Worm (Caenorhabditis elegans) whole organism, young adult: ENCODE data around the gene C35A5.4.

Experiments
- B0336.3 ChIP-seq: fragments of 200-800 bp; sonication (Bioruptor generic); IDR thresholded peaks from 2 replicates; pipeline ENCODE4 v1.3.6; 2022; ENCODE audit warnings: missing genetic modification characterization, missing compliant biosample characterization
- C17E4.6 ChIP-seq: fragments of 200-800 bp; sonication (Bioruptor generic); IDR thresholded peaks from 2 replicates; pipeline ENCODE4 v1.3.6; 2022; ENCODE audit warnings: missing genetic modification reagents, missing genetic modification characterization, missing compliant biosample characterization
- F10E7.11 ChIP-seq: sonication (generic microtip); optimal IDR thresholded peaks from 2 replicates; lab custom pipeline; 2017; ENCODE audit warnings: mild to moderate bottlenecking, missing genetic modification characterization, moderate library complexity, missing compliant biosample characterization
- F55B11.4 ChIP-seq: sonication (generic microtip); optimal IDR thresholded peaks from 2 replicates; lab custom pipeline; 2016; ENCODE audit warnings: missing compliant biosample characterization, missing genetic modification characterization, borderline replicate concordance; ENCODE audit not compliant: insufficient read depth
- F57C9.4 ChIP-seq: sonication (generic microtip); optimal IDR thresholded peaks from 2 replicates; lab custom pipeline; 2017; ENCODE audit warnings: mild to moderate bottlenecking, missing genetic modification characterization, missing compliant biosample characterization
- K11D2.4 ChIP-seq: fragments of 200-800 bp; sonication (Bioruptor generic); IDR thresholded peaks from 2 replicates; pipeline ENCODE4 v1.3.6; 2022; ENCODE audit warnings: missing genetic modification reagents, missing genetic modification characterization, missing compliant biosample characterization
- T07F8.4 ChIP-seq: sonication (generic microtip); optimal IDR thresholded peaks from 2 replicates; lab custom pipeline; 2016; ENCODE audit warnings: mild to moderate bottlenecking, missing genetic modification characterization, moderate library complexity, missing compliant biosample characterization
- Y53G8AR.9 ChIP-seq: fragments of 200-800 bp; sonication (Bioruptor generic); conservative IDR thresholded peaks from 2 replicates; pipeline ENCODE4 v1.3.6; 2022; ENCODE audit warnings: missing genetic modification reagents, missing genetic modification characterization, missing compliant biosample characterization
- Y67H2A.10 ChIP-seq: fragments of 200-800 bp; sonication (Bioruptor generic); conservative IDR thresholded peaks from 2 replicates; pipeline ENCODE4 v1.3.6; 2022; ENCODE audit warnings: missing genetic modification reagents, missing genetic modification characterization, missing compliant biosample characterization
- aptf-3 ChIP-seq: fragments of 200-800 bp; sonication (Bioruptor generic); IDR thresholded peaks from 2 replicates; pipeline ENCODE4 v1.3.6; 2022; ENCODE audit warnings: missing genetic modification characterization, missing compliant biosample characterization
- athp-1 ChIP-seq: sonication (generic microtip); optimal IDR thresholded peaks from 2 replicates; lab custom pipeline; 2017; ENCODE audit warnings: mild to moderate bottlenecking, missing genetic modification characterization, missing compliant biosample characterization
- attf-3 ChIP-seq: fragments of 200-800 bp; sonication (Bioruptor generic); conservative IDR thresholded peaks from 2 replicates; pipeline ENCODE4 v1.3.6; 2022; ENCODE audit warnings: missing genetic modification reagents, missing genetic modification characterization, missing compliant biosample characterization
- attf-5 ChIP-seq: fragments of 200-800 bp; sonication (Bioruptor generic); optimal IDR thresholded peaks from 2 replicates; lab custom pipeline; 2018; ENCODE audit warnings: mild to moderate bottlenecking, missing genetic modification characterization, missing compliant biosample characterization
- bed-1 ChIP-seq: fragments of 200-800 bp; sonication (Bioruptor generic); IDR thresholded peaks from 2 replicates; pipeline ENCODE4 v1.3.6; 2022; ENCODE audit warnings: missing genetic modification reagents, missing genetic modification characterization, missing compliant biosample characterization
- cebp-1 ChIP-seq, 2 experiments: fragments of 200-800 bp in 1 of 2; sonication (Bioruptor generic) in 1 of 2; sonication (generic microtip) in 1 of 2; IDR thresholded peaks in 1 of 2; optimal IDR thresholded peaks in 1 of 2; 2 replicates each; pipeline versions ENCODE4 v1.3.6 to Lab custom; 2017 to 2022; ENCODE audit warnings: missing compliant biosample characterization in 2 of 2, missing genetic modification characterization in 2 of 2, mild to moderate bottlenecking in 1 of 2, missing genetic modification reagents in 1 of 2, moderate library complexity in 1 of 2
- cebp-2 ChIP-seq: fragments of 200-800 bp; sonication (Bioruptor generic); IDR thresholded peaks from 2 replicates; pipeline ENCODE4 v1.3.6; 2022; ENCODE audit warnings: missing genetic modification characterization, missing compliant biosample characterization
- ceh-100 ChIP-seq: fragments of 200-800 bp; sonication (Bioruptor generic); IDR thresholded peaks from 2 replicates; pipeline ENCODE4 v1.3.6; 2022; ENCODE audit warnings: missing genetic modification reagents, missing genetic modification characterization, missing compliant biosample characterization
- ceh-27 ChIP-seq: fragments of 200-800 bp; sonication (Bioruptor generic); optimal IDR thresholded peaks from 2 replicates; lab custom pipeline; 2018; ENCODE audit warnings: mild to moderate bottlenecking, missing genetic modification characterization, moderate library complexity, missing compliant biosample characterization
- ceh-40 ChIP-seq: fragments of 200-800 bp; sonication (Bioruptor generic); IDR thresholded peaks from 2 replicates; pipeline ENCODE4 v1.3.6; 2022; ENCODE audit warnings: missing genetic modification characterization, missing compliant biosample characterization
- ceh-79 ChIP-seq: sonication (generic microtip); optimal IDR thresholded peaks from 2 replicates; lab custom pipeline; 2017; ENCODE audit warnings: mild to moderate bottlenecking, missing genetic modification characterization, missing compliant biosample characterization
- chd-7 ChIP-seq: sonication (generic microtip); optimal IDR thresholded peaks from 2 replicates; lab custom pipeline; 2016; ENCODE audit warnings: mild to moderate bottlenecking, missing genetic modification characterization, moderate library complexity, missing compliant biosample characterization
- dpff-1 ChIP-seq: sonication (generic microtip); optimal IDR thresholded peaks from 2 replicates; lab custom pipeline; 2017; ENCODE audit warnings: mild to moderate bottlenecking, missing genetic modification characterization, missing compliant biosample characterization
- efl-1 ChIP-seq: fragments of 150-350 bp; optimal IDR thresholded peaks from 2 replicates; lab custom pipeline; 2014; ENCODE audit warnings: missing biosample characterization, missing genetic modification reagents, missing genetic modification characterization
- ekl-4 ChIP-seq: fragments of 200-800 bp; sonication (Bioruptor generic); IDR thresholded peaks from 2 replicates; pipeline ENCODE4 v1.3.6; 2022; ENCODE audit warnings: missing genetic modification reagents, missing genetic modification characterization, missing compliant biosample characterization
- fkh-3 ChIP-seq: sonication (generic microtip); optimal IDR thresholded peaks from 2 replicates; lab custom pipeline; 2016; ENCODE audit warnings: mild to moderate bottlenecking, missing genetic modification characterization, missing compliant biosample characterization
- hlh-26 ChIP-seq: fragments of 200-800 bp; sonication (Bioruptor generic); conservative IDR thresholded peaks from 2 replicates; pipeline ENCODE4 v1.3.6; 2022; ENCODE audit warnings: missing genetic modification reagents, missing genetic modification characterization, missing compliant biosample characterization
- hmg-1.2 ChIP-seq: fragments of 200-800 bp; sonication (Bioruptor generic); IDR thresholded peaks from 2 replicates; pipeline ENCODE4 v1.3.6; 2022; ENCODE audit warnings: missing genetic modification reagents, missing genetic modification characterization, missing compliant biosample characterization
- hmg-20 ChIP-seq: fragments of 200-800 bp; sonication (Bioruptor generic); IDR thresholded peaks from 2 replicates; pipeline ENCODE4 v1.3.6; 2022; ENCODE audit warnings: missing genetic modification reagents, missing genetic modification characterization, missing compliant biosample characterization
- hrde-1 ChIP-seq: sonication (generic microtip); optimal IDR thresholded peaks from 2 replicates; lab custom pipeline; 2016; ENCODE audit warnings: missing genetic modification characterization, mild to moderate bottlenecking, missing compliant biosample characterization, moderate library complexity, missing genotype, missing genetic modification reagents, borderline replicate concordance
- lag-1 ChIP-seq: fragments of 200-800 bp; sonication (Bioruptor generic); IDR thresholded peaks from 2 replicates; pipeline ENCODE4 v1.3.6; 2022; ENCODE audit warnings: missing genetic modification reagents, missing genetic modification characterization, missing compliant biosample characterization
- let-526 ChIP-seq: fragments of 200-800 bp; sonication (Bioruptor generic); IDR thresholded peaks from 2 replicates; pipeline ENCODE4 v1.3.6; 2022; ENCODE audit warnings: missing genetic modification reagents, missing genetic modification characterization, missing compliant biosample characterization
- lsl-1 ChIP-seq: fragments of 200-800 bp; sonication (Bioruptor generic); optimal IDR thresholded peaks from 2 replicates; lab custom pipeline; 2018; ENCODE audit warnings: mild to moderate bottlenecking, missing genetic modification characterization, moderate library complexity, missing compliant biosample characterization
- lsy-27 ChIP-seq: sonication (generic microtip); optimal IDR thresholded peaks from 2 replicates; lab custom pipeline; 2017; ENCODE audit warnings: missing genetic modification characterization, mild to moderate bottlenecking, missing compliant biosample characterization, antibody characterized with exemption, missing genotype, borderline replicate concordance; ENCODE audit not compliant: insufficient read depth
- madf-10 ChIP-seq: sonication (generic microtip); optimal IDR thresholded peaks from 2 replicates; lab custom pipeline; 2016; ENCODE audit warnings: mild to moderate bottlenecking, missing genetic modification characterization, missing compliant biosample characterization
- madf-8 ChIP-seq: fragments of 200-800 bp; sonication (Bioruptor generic); conservative IDR thresholded peaks from 2 replicates; pipeline ENCODE4 v1.3.6; 2022; ENCODE audit warnings: missing genetic modification reagents, missing genetic modification characterization, missing compliant biosample characterization
- nfya-1 ChIP-seq: sonication (generic microtip); optimal IDR thresholded peaks from 2 replicates; lab custom pipeline; 2017; ENCODE audit warnings: antibody characterized with exemption, missing compliant biosample characterization, missing genetic modification characterization, borderline replicate concordance; ENCODE audit not compliant: insufficient read depth
- nfya-2 ChIP-seq: fragments of 200-800 bp; sonication (Bioruptor generic); IDR thresholded peaks from 2 replicates; pipeline ENCODE4 v1.3.6; 2022; ENCODE audit warnings: missing genetic modification reagents, missing genetic modification characterization, missing compliant biosample characterization
- nhr-120 ChIP-seq: fragments of 200-800 bp; sonication (Bioruptor generic); IDR thresholded peaks from 2 replicates; pipeline ENCODE4 v1.3.6; 2022; ENCODE audit warnings: missing genetic modification characterization, missing compliant biosample characterization
- nhr-179 ChIP-seq: sonication (generic microtip); optimal IDR thresholded peaks from 2 replicates; lab custom pipeline; 2016; ENCODE audit warnings: mild to moderate bottlenecking, missing genetic modification characterization, missing compliant biosample characterization
- pbrm-1 ChIP-seq: fragments of 200-800 bp; sonication (Bioruptor generic); IDR thresholded peaks from 2 replicates; pipeline ENCODE4 v1.3.6; 2022; ENCODE audit warnings: missing genetic modification reagents, missing genetic modification characterization, missing compliant biosample characterization
- sea-2 ChIP-seq: fragments of 200-800 bp; sonication (Bioruptor generic); IDR thresholded peaks from 2 replicates; pipeline ENCODE4 v1.3.6; 2022; ENCODE audit warnings: missing genetic modification characterization, missing compliant biosample characterization
- snpc-1.3 ChIP-seq: sonication (generic microtip); optimal IDR thresholded peaks from 2 replicates; lab custom pipeline; 2017; ENCODE audit warnings: missing genetic modification characterization, mild to moderate bottlenecking, missing compliant biosample characterization, antibody characterized with exemption, moderate library complexity, missing genotype, missing genetic modification reagents; ENCODE audit not compliant: insufficient read depth
- tbp1 ChIP-seq: fragments of 200-800 bp; sonication (Bioruptor generic); optimal IDR thresholded peaks from 2 replicates; lab custom pipeline; 2018; ENCODE audit warnings: mild to moderate bottlenecking, missing genetic modification characterization, missing compliant biosample characterization
- unc-62 ChIP-seq: fragments of 150-350 bp; optimal IDR thresholded peaks from 2 replicates; lab custom pipeline; 2014; ENCODE audit warnings: missing biosample characterization, missing genetic modification reagents, missing genetic modification characterization
- zim-3 ChIP-seq: sonication (generic microtip); optimal IDR thresholded peaks from 2 replicates; lab custom pipeline; 2017; ENCODE audit warnings: mild to moderate bottlenecking, missing genetic modification characterization, moderate library complexity, missing compliant biosample characterization
- ztf-22 ChIP-seq: fragments of 200-800 bp; sonication (Bioruptor generic); optimal IDR thresholded peaks from 2 replicates; lab custom pipeline; 2018; ENCODE audit warnings: mild to moderate bottlenecking, missing genetic modification characterization, moderate library complexity, missing compliant biosample characterization
- ztf-25 ChIP-seq: fragments of 200-800 bp; sonication (Bioruptor generic); IDR thresholded peaks from 2 replicates; pipeline ENCODE4 v1.3.6; 2022; ENCODE audit warnings: missing genetic modification reagents, missing genetic modification characterization, missing compliant biosample characterization
- ztf-3 ChIP-seq: fragments of 200-800 bp; sonication (Bioruptor generic); optimal IDR thresholded peaks from 2 replicates; lab custom pipeline; 2018; ENCODE audit warnings: mild to moderate bottlenecking, missing genetic modification characterization, missing compliant biosample characterization

The C35A5.4 gene

ce11 chrV:10525902-10526301 lies 29.1 kb downstream of the C35A5.4 start, which contains the start of the genes C35A5.8 and hda-11 (continued):
- TF ChIP-seq bed-1 (no peak), zim-3 (tag; lab: Kevin White, UChicago) (peak; percentile 57), ekl-4 (GFP tag; lab: Robert Waterston, UW) (no peak), efl-1 (GFP tag; lab: Kevin White, UChicago) (no peak), attf-3 (GFP tag; lab: Robert Waterston, UW) (no peak), K11D2.4 (GFP tag; lab: Robert Waterston, UW) (peak; percentile 73), B0336.3 (GFP tag; lab: Robert Waterston, UW) (no peak), pbrm-1 (GFP tag; lab: Robert Waterston, UW) (0 out of 2 replicates have a peak, but pooled peaks have one; percentile 22), ceh-27 (peak; percentile 85), F57C9.4 (tag; lab: Kevin White, UChicago) (no peak), let-526 (GFP tag; lab: Robert Waterston, UW) (peak; percentile 40; the same call in 1 of the 2 replicates), Y67H2A.10 (GFP tag; lab: Robert Waterston, UW) (no peak), chd-7 (tag; lab: Kevin White, UChicago) (no peak), ztf-22 (GFP tag; lab: Kevin White, UChicago) (no peak), lsy-27 (tag; lab: Kevin White, UChicago) (no peak), cebp-1 (GFP tag; IDR thresholded peaks at IDR 0.05; lab: Robert Waterston, UW) (peak; percentile 43; the same call in 1 of the 2 replicates), cebp-1 (tag; optimal IDR thresholded peaks at IDR 0.05; lab: Kevin White, UChicago) (no peak), F55B11.4 (tag; lab: Kevin White, UChicago) (no peak), lag-1 (GFP tag; lab: Robert Waterston, UW) (no peak), madf-10 (tag; lab: Kevin White, UChicago) (no peak), ceh-100 (GFP tag; lab: Robert Waterston, UW) (peak; percentile 61), hmg-20 (GFP tag; lab: Robert Waterston, UW) (0 out of 2 replicates have a peak, but pooled peaks have one; percentile 7), nfya-1 (tag; lab: Kevin White, UChicago) (no peak), ztf-25 (GFP tag; lab: Robert Waterston, UW) (no peak), F10E7.11 (tag; lab: Kevin White, UChicago) (no peak), ceh-79 (tag; lab: Kevin White, UChicago) (peak; percentile 60), nfya-2 (GFP tag; lab: Robert Waterston, UW) (no peak), C17E4.6 (no peak), fkh-3 (no peak), hmg-1.2 (peak; percentile 67; the same call in 1 of the 2 replicates), hrde-1 (no peak), sea-2 (GFP tag; lab: Robert Waterston, UW) (no peak), hlh-26 (GFP tag; lab: Robert Waterston, UW) (no peak), nhr-120 (GFP tag; lab: Robert Waterston, UW) (no peak), T07F8.4 (no peak), dpff-1 (tag; lab: Kevin White, UChicago) (no peak), ztf-3 (GFP tag; lab: Kevin White, UChicago) (no peak), athp-1 (tag; lab: Kevin White, UChicago) (no peak), lsl-1 (GFP tag; lab: Kevin White, UChicago) (peak; percentile 46), unc-62 (GFP tag; lab: Kevin White, UChicago) (no peak), aptf-3 (GFP tag; lab: Robert Waterston, UW) (no peak), nhr-179 (tag; lab: Kevin White, UChicago) (no peak), tbp1 (GFP tag; lab: Kevin White, UChicago) (no peak), Y53G8AR.9 (GFP tag; lab: Robert Waterston, UW) (0 out of 2 replicates have a peak, but pooled peaks have one; percentile 14), cebp-2 (GFP tag; lab: Robert Waterston, UW) (no peak), snpc-1.3 (tag; lab: Kevin White, UChicago) (no peak), attf-5 (GFP tag; lab: Kevin White, UChicago) (no peak), madf-8 (GFP tag; lab: Robert Waterston, UW) (0 out of 2 replicates have a peak, but pooled peaks have one; percentile 12), ceh-40 (GFP tag; lab: Robert Waterston, UW) (no peak)
